Fruit fly (Drosophila melanogaster) whole organism, pupa: ENCODE results near the gene CG13023.

Experiments used
- CG10348 ChIP-seq: fragments of 200-800 bp; sonication (Bioruptor generic); IDR thresholded peaks from 2 replicates; pipeline ENCODE4 v1.3.6; 2022; ENCODE audit warnings: missing biosample characterization, missing genetic modification characterization
- CG12605 ChIP-seq: fragments of 200-800 bp; sonication (Bioruptor generic); IDR thresholded peaks from 2 replicates; pipeline ENCODE4 v1.3.6; 2022; ENCODE audit warnings: missing biosample characterization, missing genetic modification characterization
- CG13204 ChIP-seq: fragments of 200-800 bp; sonication (Bioruptor generic); optimal IDR thresholded peaks from 2 replicates; lab custom pipeline; 2018; ENCODE audit warnings: missing biosample characterization, mild to moderate bottlenecking, missing genetic modification characterization, moderate library complexity
- CG14655 ChIP-seq: fragments of 200-800 bp; sonication (Bioruptor generic); optimal IDR thresholded peaks from 3 replicates; lab custom pipeline; 2017; ENCODE audit warnings: mild to moderate bottlenecking, missing biosample characterization, missing genetic modification reagents, missing genetic modification characterization
- CG15710 ChIP-seq: fragments of 200-800 bp; sonication (Bioruptor generic); optimal IDR thresholded peaks from 2 replicates; lab custom pipeline; 2018; ENCODE audit warnings: missing biosample characterization, mild to moderate bottlenecking, missing genetic modification characterization, moderate library complexity
- CG17806 ChIP-seq: fragments of 200-800 bp; sonication (Bioruptor generic); optimal IDR thresholded peaks from 2 replicates; lab custom pipeline; 2018; ENCODE audit warnings: missing biosample characterization, mild to moderate bottlenecking, missing genetic modification characterization, moderate library complexity
- CG32121 ChIP-seq: fragments of 200-800 bp; sonication (Bioruptor generic); IDR thresholded peaks from 2 replicates; pipeline ENCODE4 v1.3.6; 2022; ENCODE audit warnings: missing biosample characterization, missing genetic modification characterization
- CG34367 ChIP-seq: fragments of 200-800 bp; sonication (Bioruptor generic); optimal IDR thresholded peaks from 2 replicates; lab custom pipeline; 2018; ENCODE audit warnings: missing biosample characterization, mild to moderate bottlenecking, missing genetic modification characterization
- CG4496 ChIP-seq: fragments of 200-800 bp; sonication (Bioruptor generic); IDR thresholded peaks from 3 replicates; pipeline ENCODE4 v1.3.6; 2022; ENCODE audit warnings: missing biosample characterization, missing genetic modification characterization
- CG8159 ChIP-seq: fragments of 200-800 bp; sonication (Bioruptor generic); optimal IDR thresholded peaks from 3 replicates; lab custom pipeline; 2018; ENCODE audit warnings: missing biosample characterization, mild to moderate bottlenecking, missing genetic modification characterization, moderate library complexity
- CG8301 ChIP-seq: fragments of 200-800 bp; sonication (Bioruptor generic); optimal IDR thresholded peaks from 2 replicates; lab custom pipeline; 2018; ENCODE audit warnings: missing biosample characterization, mild to moderate bottlenecking, missing genetic modification characterization
- CG9948 ChIP-seq: fragments of 200-800 bp; sonication (Bioruptor generic); optimal IDR thresholded peaks from 2 replicates; lab custom pipeline; 2018; ENCODE audit warnings: missing biosample characterization, mild to moderate bottlenecking, missing genetic modification characterization, moderate library complexity
- D1 ChIP-seq: fragments of 200-800 bp; sonication (Bioruptor generic); optimal IDR thresholded peaks from 2 replicates; lab custom pipeline; 2018; ENCODE audit warnings: missing biosample characterization, mild to moderate bottlenecking, missing genetic modification characterization, moderate library complexity
- EcR ChIP-seq: fragments of 200-800 bp; sonication (Bioruptor generic); optimal IDR thresholded peaks from 3 replicates; lab custom pipeline; 2019; ENCODE audit warnings: missing biosample characterization, missing genetic modification characterization, mild to moderate bottlenecking, moderate library complexity, missing genetic modification reagents
- Ets98B ChIP-seq: fragments of 200-800 bp; sonication (Bioruptor generic); IDR thresholded peaks from 2 replicates; pipeline ENCODE4 v1.3.6; 2022; ENCODE audit warnings: missing biosample characterization, missing genetic modification characterization
- Pif1A ChIP-seq: fragments of 200-800 bp; sonication (Bioruptor generic); optimal IDR thresholded peaks from 3 replicates; lab custom pipeline; 2016; ENCODE audit warnings: missing biosample characterization, missing genetic modification characterization
- Pif1B ChIP-seq: fragments of 200-800 bp; sonication (Bioruptor generic); optimal IDR thresholded peaks from 3 replicates; lab custom pipeline; 2016; ENCODE audit warnings: missing biosample characterization, missing genetic modification characterization
- Snoo ChIP-seq: fragments of 200-800 bp; sonication (Bioruptor generic); optimal IDR thresholded peaks from 3 replicates; lab custom pipeline; 2017; ENCODE audit warnings: missing biosample characterization, mild to moderate bottlenecking, missing genetic modification characterization, inconsistent platforms
- fd96Ca ChIP-seq: fragments of 200-800 bp; sonication (Bioruptor generic); IDR thresholded peaks from 3 replicates; pipeline ENCODE4 v1.3.6; 2022; ENCODE audit warnings: missing biosample characterization, missing genetic modification characterization
- gl ChIP-seq: fragments of 200-800 bp; sonication (Bioruptor generic); optimal IDR thresholded peaks from 2 replicates; lab custom pipeline; 2018; ENCODE audit warnings: missing biosample characterization, mild to moderate bottlenecking, missing genetic modification characterization
- rn ChIP-seq: fragments of 200-800 bp; sonication (Bioruptor generic); IDR thresholded peaks from 2 replicates; pipeline ENCODE4 v1.3.6; 2022; ENCODE audit warnings: missing biosample characterization, missing genetic modification characterization

Gene CG13023

DNA sequence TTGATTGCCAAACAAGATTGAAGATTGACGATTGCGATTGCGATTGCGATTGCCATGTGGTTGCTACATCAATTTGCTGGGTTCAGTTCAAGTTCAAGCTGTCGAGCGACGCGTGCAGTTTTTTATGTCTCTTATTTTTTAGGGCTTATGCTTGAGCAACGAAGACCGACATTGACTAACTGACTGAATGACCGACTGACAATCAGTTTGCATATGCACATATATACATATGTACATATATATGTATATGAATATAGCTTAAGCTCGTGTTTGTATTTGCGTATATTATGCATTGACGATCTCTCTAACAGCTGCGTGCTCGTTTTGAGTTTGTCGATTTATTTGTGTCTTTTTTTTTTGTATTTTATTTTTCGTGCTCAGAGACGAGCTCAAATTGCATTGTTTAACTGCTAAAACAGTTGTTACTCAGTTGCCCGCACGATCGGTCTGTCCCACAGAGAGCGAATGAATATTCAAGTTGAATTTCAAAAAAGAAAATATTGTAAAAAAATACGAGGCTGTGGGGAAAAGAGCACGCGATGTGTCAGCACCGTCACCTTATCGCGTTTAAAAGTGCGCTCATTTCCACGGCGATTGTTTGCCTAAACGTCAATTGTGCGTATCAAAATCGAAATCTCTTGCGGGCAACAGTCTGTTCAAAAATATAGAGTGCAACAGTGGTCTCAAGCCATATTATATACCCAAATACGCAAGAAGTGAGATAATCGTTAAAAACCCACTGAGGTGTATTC, 40.9 kb downstream of the CG13023 start:
- TF ChIP-seq CG32121 (GFP tag; lab: Robert Waterston, UW), result peak; percentile 32; the same call in 1 of the 2 replicates
- no peak for TF ChIP-seq CG34367 (tag; lab: Kevin White, UChicago)
- peak; percentile 67 for TF ChIP-seq CG12605 (GFP tag; lab: Robert Waterston, UW)
- peak; percentile 17; the same call in 1 of the 2 replicates for TF ChIP-seq Ets98B (GFP tag; lab: Robert Waterston, UW)
- no peak for TF ChIP-seq Snoo (tag; lab: Kevin White, UChicago)
- TF ChIP-seq CG14655 (GFP tag; lab: Kevin White, UChicago), result peak; percentile 42
- TF ChIP-seq CG4496 (GFP tag; lab: Robert Waterston, UW), result peak; percentile 34; the same call in 2 of the 3 replicates
- no peak for TF ChIP-seq EcR (GFP tag; lab: Kevin White, UChicago)

DNA sequence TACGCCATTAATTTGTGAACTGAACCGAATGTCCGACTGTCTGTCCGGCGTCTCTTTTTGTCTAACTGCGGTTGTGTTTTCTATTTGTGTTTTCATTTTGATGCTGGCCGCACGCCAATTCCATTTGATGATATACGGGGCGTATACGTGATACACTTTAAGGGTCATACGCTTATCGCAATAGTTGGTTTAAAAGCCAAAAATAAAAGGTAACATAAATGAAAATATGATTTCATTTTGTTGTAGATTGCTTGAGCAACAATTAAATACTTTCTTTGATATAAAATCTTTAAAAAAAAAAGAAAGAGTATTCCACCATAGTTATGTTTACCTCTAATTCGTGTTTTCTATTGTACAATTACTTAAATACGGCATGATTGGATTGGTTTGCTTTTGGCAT, 42.2 kb downstream of the CG13023 start:
- TF ChIP-seq Pif1B (GFP tag; lab: Kevin White, UChicago), result no peak
- TF ChIP-seq CG17806 (tag; lab: Kevin White, UChicago), result no peak
- no peak for TF ChIP-seq CG15710 (tag; lab: Kevin White, UChicago)
- TF ChIP-seq rn (GFP tag; lab: Robert Waterston, UW), result no peak
- TF ChIP-seq CG10348, result no peak
- TF ChIP-seq CG34367 (tag; lab: Kevin White, UChicago), result no peak
- no peak for TF ChIP-seq Pif1A (GFP tag; lab: Kevin White, UChicago)
- TF ChIP-seq Ets98B (GFP tag; lab: Robert Waterston, UW), result peak; percentile 59
- no peak for TF ChIP-seq EcR (GFP tag; lab: Kevin White, UChicago)
- peak; percentile 81 for TF ChIP-seq CG32121 (GFP tag; lab: Robert Waterston, UW)
- no peak for TF ChIP-seq gl (tag; lab: Kevin White, UChicago)
- no peak for TF ChIP-seq CG8159 (tag; lab: Kevin White, UChicago)
- TF ChIP-seq CG8301 (tag; lab: Kevin White, UChicago), result peak; percentile 5
- TF ChIP-seq D1 (tag; lab: Kevin White, UChicago), result no peak
- TF ChIP-seq CG4496 (GFP tag; lab: Robert Waterston, UW), result peak; percentile 63
- TF ChIP-seq, all 21 proteins: peak for 4

DNA sequence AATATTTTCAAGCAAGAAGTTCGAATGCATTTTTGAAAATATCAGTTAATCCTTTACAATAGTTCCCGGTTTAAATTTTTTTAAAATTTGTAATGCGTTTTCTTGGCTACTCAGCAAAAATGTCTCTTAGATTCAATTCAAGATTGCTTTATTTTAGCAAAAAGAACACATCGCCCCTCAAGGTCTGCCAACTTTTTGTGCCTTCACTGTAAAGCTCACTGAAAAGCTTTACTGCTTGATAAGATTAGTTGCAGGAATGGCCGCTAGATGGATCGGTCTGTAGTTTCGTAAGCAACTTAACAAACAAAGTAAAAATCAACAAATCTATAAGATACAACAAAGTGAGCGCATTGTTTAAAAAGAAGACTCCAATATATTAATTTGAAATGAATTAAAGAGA, 43.2 kb downstream of the CG13023 start:
- TF ChIP-seq CG10348, result no peak
- TF ChIP-seq rn (GFP tag; lab: Robert Waterston, UW), result no peak
- no peak for TF ChIP-seq CG15710 (tag; lab: Kevin White, UChicago)
- TF ChIP-seq Pif1B (GFP tag; lab: Kevin White, UChicago), result no peak
- no peak for TF ChIP-seq Snoo (tag; lab: Kevin White, UChicago)
- peak; percentile 30 for TF ChIP-seq CG8301 (tag; lab: Kevin White, UChicago)
- no peak for TF ChIP-seq CG13204 (GFP tag; lab: Kevin White, UChicago)
- no peak for TF ChIP-seq Pif1A (GFP tag; lab: Kevin White, UChicago)
- peak; percentile 68 for TF ChIP-seq EcR (GFP tag; lab: Kevin White, UChicago)
- no peak for TF ChIP-seq CG34367 (tag; lab: Kevin White, UChicago)
- no peak for TF ChIP-seq gl (tag; lab: Kevin White, UChicago)
- no peak for TF ChIP-seq fd96Ca (GFP tag; lab: Robert Waterston, UW)
- peak; percentile 57 for TF ChIP-seq D1 (tag; lab: Kevin White, UChicago)
- no peak for TF ChIP-seq CG9948 (tag; lab: Kevin White, UChicago)
- no peak for TF ChIP-seq CG17806 (tag; lab: Kevin White, UChicago)
- TF ChIP-seq CG32121 (GFP tag; lab: Robert Waterston, UW), result no peak
- no peak for TF ChIP-seq CG8159 (tag; lab: Kevin White, UChicago)
- TF ChIP-seq CG12605 (GFP tag; lab: Robert Waterston, UW), result no peak
- peak; percentile 30 for TF ChIP-seq CG14655 (GFP tag; lab: Kevin White, UChicago)
- TF ChIP-seq CG4496 (GFP tag; lab: Robert Waterston, UW), result 0 out of 3 replicates have a peak, but pooled peaks have one; percentile 13

dm6 chr3L:16881097-16881496, 46.1 kb downstream of the CG13023 start:
- TF ChIP-seq Snoo (tag; lab: Kevin White, UChicago), result no peak
- TF ChIP-seq CG14655 (GFP tag; lab: Kevin White, UChicago), result no peak
- no peak for TF ChIP-seq EcR (GFP tag; lab: Kevin White, UChicago)
- no peak for TF ChIP-seq CG34367 (tag; lab: Kevin White, UChicago)
- no peak for TF ChIP-seq D1 (tag; lab: Kevin White, UChicago)
- TF ChIP-seq CG4496 (GFP tag; lab: Robert Waterston, UW), result no peak
- 0 out of 2 replicates have a peak, but pooled peaks have one; percentile 11 for TF ChIP-seq CG32121 (GFP tag; lab: Robert Waterston, UW)
- no peak for TF ChIP-seq Ets98B (GFP tag; lab: Robert Waterston, UW)

dm6 chr3L:16878830-16879536, 48.3 kb downstream of the CG13023 start:
- TF ChIP-seq CG10348, result no peak
- TF ChIP-seq rn (GFP tag; lab: Robert Waterston, UW), result no peak
- no peak for TF ChIP-seq CG8159 (tag; lab: Kevin White, UChicago)
- TF ChIP-seq CG13204 (GFP tag; lab: Kevin White, UChicago), result no peak
- no peak for TF ChIP-seq Snoo (tag; lab: Kevin White, UChicago)
- TF ChIP-seq CG14655 (GFP tag; lab: Kevin White, UChicago), result no peak
- no peak for TF ChIP-seq gl (tag; lab: Kevin White, UChicago)
- no peak for TF ChIP-seq CG12605 (GFP tag; lab: Robert Waterston, UW)
- no peak for TF ChIP-seq CG4496 (GFP tag; lab: Robert Waterston, UW)
- no peak for TF ChIP-seq CG15710 (tag; lab: Kevin White, UChicago)
- TF ChIP-seq EcR (GFP tag; lab: Kevin White, UChicago), result no peak
- TF ChIP-seq CG8301 (tag; lab: Kevin White, UChicago), result no peak
- TF ChIP-seq fd96Ca (GFP tag; lab: Robert Waterston, UW), result no peak
- no peak for TF ChIP-seq CG32121 (GFP tag; lab: Robert Waterston, UW)
- TF ChIP-seq Ets98B (GFP tag; lab: Robert Waterston, UW), result no peak
- TF ChIP-seq Pif1A (GFP tag; lab: Kevin White, UChicago), result no peak
- TF ChIP-seq CG34367 (tag; lab: Kevin White, UChicago), result no peak
- TF ChIP-seq CG9948 (tag; lab: Kevin White, UChicago), result no peak
- no peak for TF ChIP-seq Pif1B (GFP tag; lab: Kevin White, UChicago)
- TF ChIP-seq CG17806 (tag; lab: Kevin White, UChicago), result no peak
